Fruit fly (Drosophila melanogaster): ENCODE results near the gene Jhbp4.

- no peak for TF ChIP-seq psq (optimal IDR thresholded peaks at IDR 0.05)
- TF ChIP-seq pan (optimal IDR thresholded peaks at IDR 0.05) = no peak
- TF ChIP-seq Dll (optimal IDR thresholded peaks at IDR 0.05) = no peak
Measured at dm6 chr3R:16039557-16039956, 3.7 kb upstream of the Jhbp4 start.
